Worm (Caenorhabditis elegans): Measurements from ENCODE around the gene rrc-1.
A peak's percentile ranks its signal among the peaks of the same experiment; 100 is the strongest.

rrc-1 gene

DNA sequence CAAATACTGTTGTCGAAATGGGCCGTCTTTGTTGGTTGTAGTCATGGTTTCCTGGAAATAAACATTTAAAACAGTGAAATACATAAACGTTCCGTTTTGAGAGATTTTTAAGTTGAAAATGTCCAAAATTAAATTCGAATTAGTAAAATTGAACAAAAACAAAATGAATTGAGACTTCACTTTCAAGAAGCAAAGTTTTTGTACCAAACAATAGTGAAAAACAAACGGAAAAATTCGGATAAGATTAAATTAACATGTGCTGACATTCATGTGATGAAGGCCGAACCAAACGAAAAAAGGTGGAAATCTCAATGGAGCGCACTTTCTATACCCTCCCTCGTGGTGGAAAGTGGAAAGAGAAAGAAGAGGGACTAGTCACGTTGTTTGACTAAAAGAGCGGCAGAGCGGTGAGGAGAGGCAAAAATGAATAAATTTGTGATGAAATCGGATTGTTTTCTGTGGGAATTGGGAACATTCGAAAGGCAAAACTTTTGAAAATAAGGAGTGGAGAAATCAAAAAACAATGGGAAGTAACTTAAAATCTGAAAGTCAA, 7.0 kb upstream of the rrc-1 start, which contains the start of gene ipla-2:
Gene ipla-2, minus strand, starts transcription at position 51 of the 553 bp plus-strand sequence.
- TF ChIP-seq ZK546.5 (tag; optimal IDR thresholded peaks at IDR 0.05) (no peak), F37D6.2 (tag; optimal IDR thresholded peaks at IDR 0.05) (peak; percentile 23), daf-19 (GFP tag; conservative IDR thresholded peaks at IDR 0.05) (no peak), lin-38 (GFP tag; IDR thresholded peaks at IDR 0.05) (peak; percentile 86), madf-9 (GFP tag; conservative IDR thresholded peaks at IDR 0.05) (0 out of 2 replicates have a peak, but pooled peaks have one; percentile 38), ceh-44 (GFP tag; IDR thresholded peaks at IDR 0.05) (no peak), nhr-42 (GFP tag; IDR thresholded peaks at IDR 0.05) (no peak), T20F7.1 (GFP tag; optimal IDR thresholded peaks at IDR 0.05) (peak; percentile 17), madf-5 (GFP tag; IDR thresholded peaks at IDR 0.05) (no peak), pha-4 (GFP tag; IDR thresholded peaks at IDR 0.05) (no peak), pha-4 (tag; optimal IDR thresholded peaks at IDR 0.05) (peak; percentile 64), mes-2 (tag; optimal IDR thresholded peaks at IDR 0.05; ENCODE audit: poor library complexity, severe bottlenecking) (peak; percentile 75), ceh-28 (tag; optimal IDR thresholded peaks at IDR 0.05) (no peak), nhr-28 (tag; optimal IDR thresholded peaks at IDR 0.05) (peak; percentile 46), dmd-6 (GFP tag; IDR thresholded peaks at IDR 0.05) (peak; percentile 57), hmg-1.1 (GFP tag; IDR thresholded peaks at IDR 0.05) (peak; percentile 64), skn-1 (tag; optimal IDR thresholded peaks at IDR 0.05) (no peak), rbr-2 (tag; optimal IDR thresholded peaks at IDR 0.05) (peak; percentile 48), nhr-11 (tag; optimal IDR thresholded peaks at IDR 0.05) (peak; percentile 83), mdl-1 (tag; optimal IDR thresholded peaks at IDR 0.05) (peak; percentile 58 to 96), fkh-10 (GFP tag; optimal IDR thresholded peaks at IDR 0.05) (peak; percentile 85), ces-1 (GFP tag; optimal IDR thresholded peaks at IDR 0.05) (peak; percentile 43), nhr-6 (tag; optimal IDR thresholded peaks at IDR 0.05) (peak; percentile 67), nhr-237 (tag; optimal IDR thresholded peaks at IDR 0.05) (no peak), unc-62 (GFP tag; optimal IDR thresholded peaks at IDR 0.05 in 1 of 2) (no peak), unc-62 (tag; optimal IDR thresholded peaks at IDR 0.05) (no peak), daf-16 (GFP tag; optimal IDR thresholded peaks at IDR 0.05) (no peak), daf-16 (tag; optimal IDR thresholded peaks at IDR 0.05) (peak; percentile 34), hlh-30 (tag; optimal IDR thresholded peaks at IDR 0.05; ENCODE audit: insufficient read depth) (peak; percentile 100), aly-2 (tag; optimal IDR thresholded peaks at IDR 0.05) (no peak), jun-1 (tag; optimal IDR thresholded peaks at IDR 0.05) (no peak), ctbp-1 (GFP tag; IDR thresholded peaks at IDR 0.05) (peak; percentile 27; the same call in 1 of the 2 replicates), lin-13 (GFP tag; optimal IDR thresholded peaks at IDR 0.05) (no peak), dpl-1 (GFP tag; optimal IDR thresholded peaks at IDR 0.05) (peak; percentile 45), ztf-7 (tag; optimal IDR thresholded peaks at IDR 0.05) (peak; percentile 32), mxl-3 (GFP tag; optimal IDR thresholded peaks at IDR 0.05) (peak; percentile 95), hif-1 (tag; optimal IDR thresholded peaks at IDR 0.05) (peak in 1 of 2 experiments; percentile 61), dve-1 (tag; optimal IDR thresholded peaks at IDR 0.05; ENCODE audit: insufficient read depth) (peak; percentile 72), nhr-77 (tag; optimal IDR thresholded peaks at IDR 0.05) (peak; percentile 34), ceh-20 (GFP tag; IDR thresholded peaks at IDR 0.05) (no peak), aha-1 (tag) (peak; percentile 97), hlh-11 (tag; optimal IDR thresholded peaks at IDR 0.05) (peak; percentile 82), gei-8 (GFP tag; optimal IDR thresholded peaks at IDR 0.05) (no peak), lsy-2 (tag; optimal IDR thresholded peaks at IDR 0.05) (peak; percentile 23 to 78)

All from whole organism, L4 larva.